Worm (Caenorhabditis elegans): ENCODE results near the gene smrc-1.

smrc-1 gene

ce11 chrIII:6389533-6389932 is 1.2 kb upstream of the smrc-1 start, which contains the start of gene C16A3.2:
Gene C16A3.2 (plus strand): TSS chrIII:6389833.
- TF ChIP-seq ceh-82 (tag; optimal IDR thresholded peaks at IDR 0.05) (no peak), aly-2 (tag; optimal IDR thresholded peaks at IDR 0.05) (no peak), nhr-10 (tag; optimal IDR thresholded peaks at IDR 0.05) (no peak), ztf-4 (tag; optimal IDR thresholded peaks at IDR 0.05) (no peak), skn-1 (tag; optimal IDR thresholded peaks at IDR 0.05) (no peak), mab-5 (tag; optimal IDR thresholded peaks at IDR 0.05) (no peak), nhr-25 (tag; optimal IDR thresholded peaks at IDR 0.05) (no peak), unc-62 (GFP tag; optimal IDR thresholded peaks at IDR 0.05) (no peak), fos-1 (tag; optimal IDR thresholded peaks at IDR 0.05) (no peak), F13H6.1 (tag; optimal IDR thresholded peaks at IDR 0.05) (no peak), dmd-4 (tag; optimal IDR thresholded peaks at IDR 0.05) (no peak), blmp-1 (tag; optimal IDR thresholded peaks at IDR 0.05; ENCODE audit: insufficient read depth) (no peak)

- no peak for TF ChIP-seq lin-39 (tag; optimal IDR thresholded peaks at IDR 0.05)
- no peak for TF ChIP-seq unc-39 (tag; optimal IDR thresholded peaks at IDR 0.05)
- TF ChIP-seq sma-9 (GFP tag; optimal IDR thresholded peaks at IDR 0.05): peak; percentile 64
- TF ChIP-seq sma-9 (tag; optimal IDR thresholded peaks at IDR 0.05): no peak
- no peak for TF ChIP-seq blmp-1 (tag; optimal IDR thresholded peaks at IDR 0.05; ENCODE audit: insufficient read depth)
- TF ChIP-seq aly-2 (tag; optimal IDR thresholded peaks at IDR 0.05): no peak
- peak; percentile 7 for TF ChIP-seq fos-1 (tag; optimal IDR thresholded peaks at IDR 0.05)
- peak in 1 of 2 experiments; percentile 2 for TF ChIP-seq mdl-1 (tag; optimal IDR thresholded peaks at IDR 0.05)
- no peak for TF ChIP-seq sma-3 (GFP tag; optimal IDR thresholded peaks at IDR 0.05)
- TF ChIP-seq crh-2 (tag; optimal IDR thresholded peaks at IDR 0.05): peak; percentile 81
- TF ChIP-seq zag-1 (tag; optimal IDR thresholded peaks at IDR 0.05): no peak
- no peak for TF ChIP-seq egl-27 (tag; optimal IDR thresholded peaks at IDR 0.05)
These were observed 5.0 kb downstream of the smrc-1 start, which contains the start of gene oatr-1 for ce11 chrIII:6395706-6396232. Gene oatr-1 (minus strand): TSS chrIII:6396182.

ce11 chrIII:6396381-6396780 is 5.6 kb downstream of the smrc-1 start:
- no peak for TF ChIP-seq F13H6.1 (tag; optimal IDR thresholded peaks at IDR 0.05)
- no peak for TF ChIP-seq nhr-237 (tag; optimal IDR thresholded peaks at IDR 0.05)
- peak in 1 of 2 experiments; percentile 23 for TF ChIP-seq lsy-2 (tag; optimal IDR thresholded peaks at IDR 0.05)
- peak; percentile 73 for TF ChIP-seq nhr-25 (tag; optimal IDR thresholded peaks at IDR 0.05)
- peak; percentile 14 for TF ChIP-seq gmeb-1 (tag; optimal IDR thresholded peaks at IDR 0.05)
- TF ChIP-seq nhr-23 (tag; optimal IDR thresholded peaks at IDR 0.05): no peak
- TF ChIP-seq mab-5 (tag; optimal IDR thresholded peaks at IDR 0.05): no peak
- no peak for TF ChIP-seq R02D3.7 (tag; optimal IDR thresholded peaks at IDR 0.05)
- no peak for TF ChIP-seq nhr-77 (tag; optimal IDR thresholded peaks at IDR 0.05)
- peak; percentile 12 for TF ChIP-seq crh-2 (tag; optimal IDR thresholded peaks at IDR 0.05)
- TF ChIP-seq egl-27 (tag; optimal IDR thresholded peaks at IDR 0.05): peak; percentile 31
- TF ChIP-seq nhr-11 (tag; optimal IDR thresholded peaks at IDR 0.05): no peak
- TF ChIP-seq aly-2 (tag; optimal IDR thresholded peaks at IDR 0.05): no peak
- no peak for TF ChIP-seq elt-1 (tag; optimal IDR thresholded peaks at IDR 0.05)
- TF ChIP-seq nhr-21 (tag; optimal IDR thresholded peaks at IDR 0.05): peak; percentile 68
- peak; percentile 95 for TF ChIP-seq sma-9 (GFP tag; optimal IDR thresholded peaks at IDR 0.05)
- no peak for TF ChIP-seq sma-9 (tag; optimal IDR thresholded peaks at IDR 0.05)
- TF ChIP-seq mdl-1 (tag; optimal IDR thresholded peaks at IDR 0.05): peak in 1 of 2 experiments; percentile 18
- peak; percentile 59 for TF ChIP-seq fos-1 (tag; optimal IDR thresholded peaks at IDR 0.05)
- peak; percentile 38 for TF ChIP-seq sma-3 (GFP tag; optimal IDR thresholded peaks at IDR 0.05)
- peak; percentile 34 for TF ChIP-seq blmp-1 (tag; optimal IDR thresholded peaks at IDR 0.05; ENCODE audit: insufficient read depth)
- TF ChIP-seq nhr-12 (tag; optimal IDR thresholded peaks at IDR 0.05): no peak
- TF ChIP-seq unc-55 (GFP tag; optimal IDR thresholded peaks at IDR 0.05): no peak
- TF ChIP-seq peb-1 (tag; optimal IDR thresholded peaks at IDR 0.05): no peak
- no peak for TF ChIP-seq elt-3 (tag; optimal IDR thresholded peaks at IDR 0.05)

ce11 chrIII:6398124-6398523 is 7.4 kb downstream of the smrc-1 start:
- no peak for TF ChIP-seq nhr-23 (tag; optimal IDR thresholded peaks at IDR 0.05)
- TF ChIP-seq nhr-25 (tag; optimal IDR thresholded peaks at IDR 0.05): no peak
- peak; percentile 53 for TF ChIP-seq sma-9 (GFP tag; optimal IDR thresholded peaks at IDR 0.05)
- no peak for TF ChIP-seq sma-9 (tag; optimal IDR thresholded peaks at IDR 0.05)
- no peak for TF ChIP-seq C34F6.9 (tag; optimal IDR thresholded peaks at IDR 0.05)
- TF ChIP-seq unc-55 (GFP tag; optimal IDR thresholded peaks at IDR 0.05): no peak
- peak in 1 of 2 experiments; percentile 45 for TF ChIP-seq lsy-2 (tag; optimal IDR thresholded peaks at IDR 0.05)
- TF ChIP-seq skn-1 (tag; optimal IDR thresholded peaks at IDR 0.05): no peak
- TF ChIP-seq Y55F3AM.14 (GFP tag; optimal IDR thresholded peaks at IDR 0.05): no peak
- TF ChIP-seq ama-1 (optimal IDR thresholded peaks at IDR 0.05): no peak
- TF ChIP-seq sma-3 (GFP tag; optimal IDR thresholded peaks at IDR 0.05): no peak
- TF ChIP-seq nhr-237 (tag; optimal IDR thresholded peaks at IDR 0.05): no peak
- peak; percentile 15 for TF ChIP-seq F13H6.1 (tag; optimal IDR thresholded peaks at IDR 0.05)
- no peak for TF ChIP-seq ZK546.5 (tag; optimal IDR thresholded peaks at IDR 0.05)
- TF ChIP-seq alr-1 (tag; optimal IDR thresholded peaks at IDR 0.05): no peak
- no peak for TF ChIP-seq nhr-12 (tag; optimal IDR thresholded peaks at IDR 0.05)
- TF ChIP-seq nhr-129 (tag; optimal IDR thresholded peaks at IDR 0.05): peak; percentile 47
- TF ChIP-seq lin-11 (tag; optimal IDR thresholded peaks at IDR 0.05): no peak
- no peak for TF ChIP-seq fos-1 (tag; optimal IDR thresholded peaks at IDR 0.05)
- no peak for TF ChIP-seq R02D3.7 (tag; optimal IDR thresholded peaks at IDR 0.05)
- no peak for TF ChIP-seq snpc-4 (tag; optimal IDR thresholded peaks at IDR 0.05)
- TF ChIP-seq egl-27 (tag; optimal IDR thresholded peaks at IDR 0.05): no peak
- no peak for TF ChIP-seq nhr-6 (tag; optimal IDR thresholded peaks at IDR 0.05)
- TF ChIP-seq nhr-21 (tag; optimal IDR thresholded peaks at IDR 0.05): no peak
- TF ChIP-seq ztf-1 (GFP tag; conservative IDR thresholded peaks at IDR 0.05): no peak
- TF ChIP-seq lin-39 (tag; optimal IDR thresholded peaks at IDR 0.05): no peak
- no peak for TF ChIP-seq peb-1 (tag; optimal IDR thresholded peaks at IDR 0.05)
